Worm (Caenorhabditis elegans) whole organism, L4/young adult: ENCODE results near the gene nyn-3.

Source experiments
- W03F9.2 ChIP-seq: fragments of 150-350 bp; optimal IDR thresholded peaks from 2 replicates; lab custom pipeline; 2014; ENCODE audit warnings: missing biosample characterization, missing genetic modification characterization
- dao-5 ChIP-seq: sonication (generic microtip); optimal IDR thresholded peaks from 2 replicates; lab custom pipeline; 2016; ENCODE audit warnings: missing genotype, missing genetic modification characterization, moderate library complexity, missing compliant biosample characterization
- him-1 ChIP-seq: sonication (generic microtip); optimal IDR thresholded peaks from 2 replicates; lab custom pipeline; 2016; ENCODE audit warnings: missing genotype, missing genetic modification reagents, missing genetic modification characterization, missing compliant biosample characterization

The nyn-3 gene

ce11 chrII:6320655-6321388 lies 28.4 kb upstream of the nyn-3 start, which contains the start of gene efr-3:
TSS of gene efr-3 (minus strand) at chrII:6321159.
- TF ChIP-seq W03F9.2 (tag; lab: Kevin White, UChicago) (peak; percentile 38), him-1 (tag; lab: Kevin White, UChicago) (no peak)

ce11 chrII:6311888-6312287 lies 19.5 kb upstream of the nyn-3 start:
- TF ChIP-seq W03F9.2 (tag; lab: Kevin White, UChicago) (no peak), him-1 (tag; lab: Kevin White, UChicago) (no peak), dao-5 (tag; lab: Kevin White, UChicago) (no peak)

ce11 chrII:6311459-6311858 lies 19.0 kb upstream of the nyn-3 start:
- TF ChIP-seq dao-5 (tag; lab: Kevin White, UChicago) = no peak
- TF ChIP-seq him-1 (tag; lab: Kevin White, UChicago) = no peak
- no peak for TF ChIP-seq W03F9.2 (tag; lab: Kevin White, UChicago)

- TF ChIP-seq W03F9.2 (tag; lab: Kevin White, UChicago) = no peak
- no peak for TF ChIP-seq him-1 (tag; lab: Kevin White, UChicago)
- no peak for TF ChIP-seq dao-5 (tag; lab: Kevin White, UChicago)
These were observed 16.8 kb upstream of the nyn-3 start, which contains the start of gene glb-10 for ce11 chrII:6309198-6309597. TSS of gene glb-10 (minus strand) at chrII:6309298.

- no peak for TF ChIP-seq W03F9.2 (tag; lab: Kevin White, UChicago)
These were observed 13.7 kb upstream of the nyn-3 start, which contains the start of gene C29F5.8 for ce11 chrII:6306125-6306524. TSS of gene C29F5.8 (plus strand) at chrII:6306425.

ce11 chrII:6303209-6303740 lies 10.8 kb upstream of the nyn-3 start, which contains the start of gene C29F5.1:
TSS of gene C29F5.1 (plus strand) at chrII:6303525.
- TF ChIP-seq him-1 (tag; lab: Kevin White, UChicago) = no peak
- no peak for TF ChIP-seq dao-5 (tag; lab: Kevin White, UChicago)
- no peak for TF ChIP-seq W03F9.2 (tag; lab: Kevin White, UChicago)

ce11 chrII:6294261-6294660 lies 1.8 kb upstream of the nyn-3 start, which contains the start of gene mps-1:
TSS of gene mps-1 (minus strand) at chrII:6294361.
- no peak for TF ChIP-seq dao-5 (tag; lab: Kevin White, UChicago)
- TF ChIP-seq him-1 (tag; lab: Kevin White, UChicago) = no peak
- TF ChIP-seq W03F9.2 (tag; lab: Kevin White, UChicago) = no peak

ce11 chrII:6290047-6290582 lies 2.3 kb downstream of the nyn-3 start, which contains the start of gene upb-1:
TSS of gene upb-1 (minus strand) at chrII:6290097.
- TF ChIP-seq W03F9.2 (tag; lab: Kevin White, UChicago) (no peak), him-1 (tag; lab: Kevin White, UChicago) (no peak), dao-5 (tag; lab: Kevin White, UChicago) (no peak)

ce11 chrII:6288104-6288503 lies 4.3 kb downstream of the nyn-3 start:
- TF ChIP-seq him-1 (tag; lab: Kevin White, UChicago) = no peak
- no peak for TF ChIP-seq W03F9.2 (tag; lab: Kevin White, UChicago)
- no peak for TF ChIP-seq dao-5 (tag; lab: Kevin White, UChicago)

ce11 chrII:6286865-6287264 lies 5.6 kb downstream of the nyn-3 start, which contains the start of gene F13H8.6:
TSS of gene F13H8.6 (minus strand) at chrII:6286965.
- no peak for TF ChIP-seq W03F9.2 (tag; lab: Kevin White, UChicago)
- no peak for TF ChIP-seq dao-5 (tag; lab: Kevin White, UChicago)

ce11 chrII:6283074-6283473 lies 9.4 kb downstream of the nyn-3 start, which contains the start of gene F13H8.1:
TSS of gene F13H8.1 (plus strand) at chrII:6283384.
- TF ChIP-seq W03F9.2 (tag; lab: Kevin White, UChicago) = no peak
- no peak for TF ChIP-seq him-1 (tag; lab: Kevin White, UChicago)
- TF ChIP-seq dao-5 (tag; lab: Kevin White, UChicago) = no peak

- TF ChIP-seq W03F9.2 (tag; lab: Kevin White, UChicago) (no peak), dao-5 (tag; lab: Kevin White, UChicago) (no peak), him-1 (tag; lab: Kevin White, UChicago) (no peak)
These were observed 10.5 kb downstream of the nyn-3 start for ce11 chrII:6281903-6282302.

ce11 chrII:6281002-6281401 lies 11.4 kb downstream of the nyn-3 start, which contains the start of gene scly-1:
TSS of gene scly-1 (minus strand) at chrII:6281102.
- TF ChIP-seq him-1 (tag; lab: Kevin White, UChicago) = no peak
- no peak for TF ChIP-seq W03F9.2 (tag; lab: Kevin White, UChicago)
- no peak for TF ChIP-seq dao-5 (tag; lab: Kevin White, UChicago)
